Worm (Caenorhabditis elegans): ENCODE measurements around the gene spp-31.

The spp-31 gene

DNA sequence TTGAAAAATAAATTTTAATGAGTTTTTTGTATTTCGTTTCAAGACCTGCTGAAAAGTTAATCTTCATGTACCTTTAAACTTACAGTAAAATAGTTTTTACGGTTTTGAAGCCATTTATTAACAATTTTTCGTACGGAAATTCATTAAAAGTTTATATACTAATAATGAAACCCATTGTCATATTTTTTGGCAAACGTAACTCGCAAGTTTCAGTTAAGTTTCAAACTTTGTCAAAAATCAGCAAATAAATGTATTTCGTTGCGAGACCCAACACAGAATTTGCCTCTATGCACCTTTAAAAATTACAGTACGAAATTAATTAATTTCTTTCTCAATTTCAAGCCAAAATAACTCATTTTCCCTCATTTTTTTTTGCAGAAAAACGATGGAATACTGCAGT, 14.2 kb downstream of the spp-31 start, which contains the start of gene jtr-1:
Gene jtr-1, plus strand, starts transcription at position 327 of the 400 bp plus-strand sequence.
- TF ChIP-seq him-1 (tag; optimal IDR thresholded peaks at IDR 0.05) = no peak
- TF ChIP-seq W03F9.2 (tag; optimal IDR thresholded peaks at IDR 0.05) = no peak
- no peak for TF ChIP-seq dao-5 (tag; optimal IDR thresholded peaks at IDR 0.05)

DNA sequence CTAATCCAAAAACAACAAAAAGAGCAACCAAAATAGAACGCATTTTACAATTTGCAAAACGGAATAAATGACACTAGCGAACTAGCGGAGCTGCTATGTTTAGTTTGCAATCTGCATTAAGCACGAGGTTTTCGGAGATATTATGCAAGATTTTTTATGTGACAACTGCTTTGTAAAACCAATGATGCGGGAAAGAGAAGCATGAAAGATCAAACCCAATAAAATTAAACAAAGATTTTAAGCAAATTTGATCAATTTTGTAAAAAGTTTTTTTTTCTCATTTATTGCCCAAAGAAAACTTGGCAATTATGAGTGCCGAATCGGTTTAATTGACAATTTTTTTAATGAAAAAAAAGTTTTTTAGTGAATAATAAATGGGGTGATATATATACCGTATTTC, 18.6 kb downstream of the spp-31 start, which contains the start of gene Y77E11A.8:
Gene Y77E11A.8, minus strand, starts transcription at position 101 of the 400 bp plus-strand sequence.
- TF ChIP-seq him-1 (tag; optimal IDR thresholded peaks at IDR 0.05) (no peak), W03F9.2 (tag; optimal IDR thresholded peaks at IDR 0.05) (no peak), dao-5 (tag; optimal IDR thresholded peaks at IDR 0.05) (no peak)

DNA sequence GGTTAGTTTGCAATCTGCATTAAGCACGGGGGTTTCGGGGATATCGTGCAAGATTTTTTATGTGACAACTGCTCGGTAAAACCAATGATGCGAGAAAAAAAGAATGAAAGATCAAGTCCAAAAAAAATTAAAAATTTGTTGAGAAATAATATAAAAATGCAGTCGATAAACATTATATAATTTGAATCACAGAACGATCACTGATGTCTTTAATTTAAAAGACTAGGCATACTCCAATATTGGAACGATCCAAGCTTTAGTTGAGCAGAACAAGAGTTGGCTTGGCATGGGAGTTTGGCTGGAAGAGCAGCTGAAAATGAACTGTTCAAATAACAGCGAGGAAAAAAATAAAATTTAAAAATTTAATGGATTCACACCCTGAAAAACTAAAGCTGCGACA, 20.9 kb downstream of the spp-31 start, which contains the start of gene clec-171:
Gene clec-171, minus strand, starts transcription at position 101 of the 400 bp plus-strand sequence.
- TF ChIP-seq dao-5 (tag; optimal IDR thresholded peaks at IDR 0.05) (no peak), him-1 (tag; optimal IDR thresholded peaks at IDR 0.05) (no peak)

DNA sequence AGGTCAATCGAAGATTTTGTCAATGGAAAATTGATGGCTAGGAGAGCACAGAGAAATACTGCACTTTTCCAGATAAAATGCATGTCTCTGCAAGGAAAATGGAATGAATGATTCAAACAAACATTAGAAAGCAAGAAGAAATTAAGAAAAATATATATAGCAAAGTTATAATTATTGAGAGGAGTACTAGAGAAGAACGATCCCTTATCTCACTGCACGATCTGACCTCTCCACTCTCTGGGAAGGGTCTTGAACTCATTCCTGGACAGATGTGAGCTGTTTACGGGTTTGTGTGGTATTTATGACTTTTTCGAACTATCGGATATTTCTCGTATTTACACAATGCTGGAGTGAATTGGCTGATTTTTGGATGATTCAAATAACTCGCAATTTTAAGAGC, 23.9 kb downstream of the spp-31 start, which contains the start of gene Y77E11A.23:
Gene Y77E11A.23, minus strand, starts transcription at position 107 of the 400 bp plus-strand sequence.
- TF ChIP-seq him-1 (tag; optimal IDR thresholded peaks at IDR 0.05) (no peak), W03F9.2 (tag; optimal IDR thresholded peaks at IDR 0.05) (no peak), dao-5 (tag; optimal IDR thresholded peaks at IDR 0.05) (no peak)

ce11 chrIV:1433978-1434377, 27.6 kb downstream of the spp-31 start:
- TF ChIP-seq W03F9.2 (tag; optimal IDR thresholded peaks at IDR 0.05) = no peak
- TF ChIP-seq him-1 (tag; optimal IDR thresholded peaks at IDR 0.05) = no peak
- no peak for TF ChIP-seq dao-5 (tag; optimal IDR thresholded peaks at IDR 0.05)

DNA sequence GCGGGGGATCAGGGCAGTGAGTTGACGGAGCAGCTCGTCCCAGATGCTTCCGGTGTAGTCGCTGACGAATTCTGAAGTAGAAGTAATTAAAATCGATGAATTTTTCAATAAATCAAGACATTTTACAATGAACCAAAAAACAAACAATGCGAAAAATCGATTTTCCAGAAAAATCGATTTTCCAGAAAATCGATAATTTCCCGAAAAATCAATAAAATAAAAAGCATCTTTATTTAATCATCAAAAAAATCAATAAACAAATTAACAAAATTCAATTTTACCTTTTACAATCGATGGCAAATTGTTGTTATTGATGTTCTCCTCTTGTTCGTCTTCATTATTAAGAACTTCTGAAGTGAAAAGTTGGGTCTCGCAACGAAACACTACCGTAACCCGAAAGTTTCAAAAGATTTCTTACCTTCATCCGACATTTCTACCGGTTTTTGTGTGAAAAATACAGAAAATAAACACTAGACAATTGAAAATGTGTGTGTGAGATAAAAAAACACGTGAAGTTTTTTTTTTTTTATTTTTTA, 28.3 kb downstream of the spp-31 start, which contains the start of gene clp-6:
Gene clp-6, minus strand, starts transcription at position 486 of the 536 bp plus-strand sequence.
- TF ChIP-seq dao-5 (tag; optimal IDR thresholded peaks at IDR 0.05) (no peak), him-1 (tag; optimal IDR thresholded peaks at IDR 0.05) (no peak), W03F9.2 (tag; optimal IDR thresholded peaks at IDR 0.05) (no peak)

DNA sequence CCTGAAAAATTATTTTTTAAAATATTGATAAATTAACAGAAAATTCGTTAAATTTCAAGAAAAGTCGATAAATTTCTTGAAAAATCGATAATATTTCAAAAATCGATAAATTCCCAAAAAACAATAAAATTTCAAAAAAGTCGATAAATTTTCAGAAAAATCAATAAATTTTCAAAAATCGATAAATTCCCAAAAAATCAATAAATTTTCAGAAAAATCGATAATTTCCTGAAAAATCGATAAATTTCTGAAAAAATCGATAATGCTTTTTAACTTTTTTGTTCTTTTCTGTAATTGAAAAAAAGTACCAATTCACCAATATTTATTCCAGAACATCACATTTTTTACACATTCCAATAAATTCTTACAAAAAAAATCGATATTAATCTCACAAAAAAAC, 28.8 kb downstream of the spp-31 start:
- TF ChIP-seq dao-5 (tag; optimal IDR thresholded peaks at IDR 0.05) (no peak), him-1 (tag; optimal IDR thresholded peaks at IDR 0.05) (no peak), W03F9.2 (tag; optimal IDR thresholded peaks at IDR 0.05) (no peak)

DNA sequence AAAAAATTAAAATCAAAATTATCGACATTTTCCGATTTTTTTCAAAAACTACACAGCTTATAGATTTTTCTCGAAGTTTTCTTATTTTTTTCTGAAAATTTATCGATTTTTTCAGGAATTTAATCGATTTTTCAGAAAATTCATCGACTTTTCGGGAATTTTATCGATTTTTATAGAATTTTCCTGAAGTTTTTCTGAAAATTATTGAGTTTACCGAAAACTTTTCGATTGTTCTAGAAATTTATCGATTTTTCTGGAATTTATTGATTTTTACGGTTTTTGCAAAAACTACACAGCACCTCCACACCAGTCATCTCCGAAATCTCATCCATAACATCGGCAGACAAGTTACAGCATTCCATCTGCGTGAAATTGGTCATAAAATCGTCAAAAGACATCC, 31.3 kb downstream of the spp-31 start:
- TF ChIP-seq W03F9.2 (tag; optimal IDR thresholded peaks at IDR 0.05) = no peak
- no peak for TF ChIP-seq dao-5 (tag; optimal IDR thresholded peaks at IDR 0.05)
- TF ChIP-seq him-1 (tag; optimal IDR thresholded peaks at IDR 0.05) = no peak

ce11 chrIV:1443514-1443913, 37.1 kb downstream of the spp-31 start:
- TF ChIP-seq him-1 (tag; optimal IDR thresholded peaks at IDR 0.05) = no peak
- no peak for TF ChIP-seq dao-5 (tag; optimal IDR thresholded peaks at IDR 0.05)
- no peak for TF ChIP-seq W03F9.2 (tag; optimal IDR thresholded peaks at IDR 0.05)

ce11 chrIV:1443997-1444678, 37.8 kb downstream of the spp-31 start:
- no peak for TF ChIP-seq W03F9.2 (tag; optimal IDR thresholded peaks at IDR 0.05)
- no peak for TF ChIP-seq him-1 (tag; optimal IDR thresholded peaks at IDR 0.05)
- no peak for TF ChIP-seq dao-5 (tag; optimal IDR thresholded peaks at IDR 0.05)

DNA sequence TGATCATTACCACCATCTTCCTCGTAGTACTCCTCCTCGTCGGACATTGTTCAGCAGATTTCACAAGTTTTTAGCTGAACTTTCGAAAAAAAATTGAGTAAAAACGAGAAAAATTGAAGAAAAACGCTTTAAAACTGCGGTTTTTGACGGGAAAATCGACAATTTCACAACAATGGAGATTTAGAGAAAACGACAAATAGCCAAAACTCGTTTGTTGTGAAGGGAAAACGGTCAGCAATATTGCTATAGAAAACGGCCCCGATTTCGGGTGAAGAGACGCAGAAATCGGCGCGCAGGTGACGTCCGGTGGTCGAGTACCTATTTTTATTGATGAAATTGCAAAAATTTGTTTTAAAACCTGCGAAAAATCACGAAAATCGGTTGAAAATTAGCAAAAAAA, 39.6 kb downstream of the spp-31 start, which contains the start of gene clp-7:
Gene clp-7, minus strand, starts transcription at position 47 of the 400 bp plus-strand sequence.
- TF ChIP-seq dao-5 (tag; optimal IDR thresholded peaks at IDR 0.05) (no peak), him-1 (tag; optimal IDR thresholded peaks at IDR 0.05) (no peak), W03F9.2 (tag; optimal IDR thresholded peaks at IDR 0.05) (no peak)

- TF ChIP-seq dao-5 (tag; optimal IDR thresholded peaks at IDR 0.05) = no peak
- no peak for TF ChIP-seq W03F9.2 (tag; optimal IDR thresholded peaks at IDR 0.05)
- no peak for TF ChIP-seq him-1 (tag; optimal IDR thresholded peaks at IDR 0.05)
These were observed 46.1 kb downstream of the spp-31 start for ce11 chrIV:1452480-1452879.

DNA sequence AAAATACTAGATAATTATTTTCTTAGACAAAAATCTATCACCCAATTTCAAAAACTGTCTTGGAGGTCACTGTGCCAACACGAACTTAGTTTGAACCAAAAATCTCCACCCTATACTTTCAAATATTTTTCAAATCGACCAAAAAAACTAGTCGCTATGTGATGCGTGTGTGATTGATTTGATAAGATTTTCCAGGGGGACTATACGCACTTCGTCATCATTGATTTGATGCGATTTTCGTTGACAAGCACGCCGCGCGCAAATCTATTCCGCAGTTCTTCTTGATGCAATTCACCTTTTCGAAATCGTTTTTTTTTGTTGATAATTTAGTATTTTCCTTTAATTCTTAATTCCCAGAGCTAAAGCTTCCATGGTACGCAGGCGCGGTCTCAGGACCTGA, 47.1 kb downstream of the spp-31 start:
- TF ChIP-seq dao-5 (tag; optimal IDR thresholded peaks at IDR 0.05) = no peak
- TF ChIP-seq him-1 (tag; optimal IDR thresholded peaks at IDR 0.05) = no peak
- TF ChIP-seq W03F9.2 (tag; optimal IDR thresholded peaks at IDR 0.05) = no peak

DNA sequence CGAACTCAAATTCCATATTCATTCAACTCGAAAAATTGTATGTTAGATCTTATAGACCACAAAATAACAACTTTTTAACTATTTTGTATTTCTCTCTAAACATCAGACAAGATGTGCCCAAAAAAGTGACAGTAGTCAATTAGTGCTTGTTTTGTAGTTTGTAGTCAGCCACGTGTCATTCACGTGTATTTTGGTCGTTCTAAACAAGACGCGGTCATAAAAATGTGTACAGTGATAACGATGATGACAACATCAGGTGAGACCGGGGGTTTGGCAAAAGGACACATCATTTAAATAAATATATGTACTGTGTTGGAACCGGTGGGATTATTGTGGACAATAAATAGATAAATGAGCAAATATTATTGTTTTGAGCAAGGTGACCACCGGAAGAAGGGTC, 47.8 kb downstream of the spp-31 start:
- TF ChIP-seq dao-5 (tag; optimal IDR thresholded peaks at IDR 0.05) (no peak), him-1 (tag; optimal IDR thresholded peaks at IDR 0.05) (no peak)

Data from whole organism, L4/young adult.